Fruit fly (Drosophila melanogaster): ENCODE data around the gene CG13998.
A peak's percentile ranks its signal among the peaks of the same experiment; 100 is the strongest.

CG13998 gene

dm6 chr2L:5997609-5998229 is 41.1 kb upstream of the CG13998 start (continued):
- TF ChIP-seq insv (GFP tag; optimal IDR thresholded peaks at IDR 0.05) (peak in 1 of 2 experiments; percentile 49), Doc3 (GFP tag; IDR thresholded peaks at IDR 0.05; ENCODE audit: partially characterized antibody) (no peak), CG13775 (GFP tag; optimal IDR thresholded peaks at IDR 0.05) (peak; percentile 20), sisA (GFP tag; IDR thresholded peaks at IDR 0.05) (no peak), ewg (GFP tag; optimal IDR thresholded peaks at IDR 0.05) (peak; percentile 18), bcd (GFP tag; optimal IDR thresholded peaks at IDR 0.05) (peak; percentile 43), pum (GFP tag; optimal IDR thresholded peaks at IDR 0.05) (no peak), Dbx (GFP tag; IDR thresholded peaks at IDR 0.05) (peak; percentile 32; the same call in 1 of the 3 replicates), Eip74EF (GFP tag; optimal IDR thresholded peaks at IDR 0.05) (peak in 1 of 2 experiments; percentile 51), CG15696 (tag; optimal IDR thresholded peaks at IDR 0.05) (peak; percentile 20), CG12942 (GFP tag; optimal IDR thresholded peaks at IDR 0.05) (no peak), dati (GFP tag; IDR thresholded peaks at IDR 0.05) (no peak), croc (GFP tag; conservative IDR thresholded peaks at IDR 0.05) (no peak), zfh2 (GFP tag; optimal IDR thresholded peaks at IDR 0.05) (no peak), dpn (GFP tag; optimal IDR thresholded peaks at IDR 0.05) (peak in 1 of 2 experiments; percentile 14), CG14710 (tag; optimal IDR thresholded peaks at IDR 0.05) (peak; percentile 51), vvl (GFP tag; IDR thresholded peaks at IDR 0.05) (peak; percentile 59), D (optimal IDR thresholded peaks at IDR 0.05) (no peak), D (GFP tag; optimal IDR thresholded peaks at IDR 0.05) (peak; percentile 52), CG1792 (GFP tag; optimal IDR thresholded peaks at IDR 0.05) (peak; percentile 16), Trl (optimal IDR thresholded peaks at IDR 0.05) (peak; percentile 55 to 75), Trl (GFP tag; optimal IDR thresholded peaks at IDR 0.05) (no peak), gcm (GFP tag; optimal IDR thresholded peaks at IDR 0.05) (peak; percentile 57), MBD-R2 (GFP tag; IDR thresholded peaks at IDR 0.05) (no peak), grn (GFP tag; optimal IDR thresholded peaks at IDR 0.05) (no peak), dysf (GFP tag; IDR thresholded peaks at IDR 0.05) (peak; percentile 25; the same call in 1 of the 3 replicates), grau (tag; optimal IDR thresholded peaks at IDR 0.05) (peak; percentile 34), unc-4 (GFP tag; IDR thresholded peaks at IDR 0.05; ENCODE audit: partially characterized antibody) (no peak), CG31441 (GFP tag; IDR thresholded peaks at IDR 0.05) (peak; percentile 60), CG3726 (GFP tag; IDR thresholded peaks at IDR 0.05) (no peak), CG13424 (tag; optimal IDR thresholded peaks at IDR 0.05) (peak; percentile 11), Spps (tag; optimal IDR thresholded peaks at IDR 0.05) (peak; percentile 30), sug (tag; optimal IDR thresholded peaks at IDR 0.05) (no peak), HHEX (GFP tag; optimal IDR thresholded peaks at IDR 0.05) (peak; percentile 77), Awh (GFP tag; IDR thresholded peaks at IDR 0.05) (peak; percentile 51; the same call in 1 of the 2 replicates), seq (GFP tag; IDR thresholded peaks at IDR 0.05) (no peak), zen (tag; optimal IDR thresholded peaks at IDR 0.05) (no peak), CG32532 (GFP tag; IDR thresholded peaks at IDR 0.05) (0 out of 2 replicates have a peak, but pooled peaks have one; percentile 12), CG12659 (GFP tag; optimal IDR thresholded peaks at IDR 0.05) (peak; percentile 32), sr (GFP tag; IDR thresholded peaks at IDR 0.05) (0 out of 3 replicates have a peak, but pooled peaks have one; percentile 4), dmrt99B (tag; optimal IDR thresholded peaks at IDR 0.05) (no peak), CG16815 (GFP tag; optimal IDR thresholded peaks at IDR 0.05) (no peak), jigr1 (GFP tag; IDR thresholded peaks at IDR 0.05) (no peak), tap (tag; optimal IDR thresholded peaks at IDR 0.05) (peak; percentile 20), Lpt (GFP tag; optimal IDR thresholded peaks at IDR 0.05) (no peak), nmo (GFP tag; optimal IDR thresholded peaks at IDR 0.05) (peak; percentile 19), Kr (GFP tag; optimal IDR thresholded peaks at IDR 0.05) (no peak), pnt (GFP tag; optimal IDR thresholded peaks at IDR 0.05) (no peak), sima (GFP tag; optimal IDR thresholded peaks at IDR 0.05) (no peak), dimm (GFP tag; IDR thresholded peaks at IDR 0.05) (no peak), CG11398 (GFP tag; optimal IDR thresholded peaks at IDR 0.05) (no peak)

All from whole organism, embryonic.